Fruit fly (Drosophila melanogaster): ENCODE data around the gene CG1537.

The CG1537 gene

DNA sequence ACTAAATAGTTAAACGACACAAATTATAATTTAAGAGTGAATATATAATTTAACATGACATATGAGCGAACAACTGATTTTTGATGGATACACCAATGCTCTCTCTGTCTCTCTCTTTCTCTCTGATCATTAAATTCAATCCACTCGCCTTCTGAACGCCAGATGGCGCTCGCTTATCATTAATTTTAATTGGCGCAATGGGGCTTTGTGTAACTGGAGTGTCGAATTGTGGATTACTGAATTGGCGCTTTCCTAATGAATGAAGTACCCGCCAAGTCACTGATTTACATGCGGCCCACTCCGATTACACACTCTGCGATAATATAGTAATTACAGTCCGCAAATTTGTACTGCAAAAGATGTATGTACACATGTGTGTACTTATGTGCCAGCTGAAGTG lies 18.9 kb upstream of the CG1537 start:
- peak; percentile 19 for TF ChIP-seq CG10979 (tag; optimal IDR thresholded peaks at IDR 0.05)
- TF ChIP-seq zen (tag; optimal IDR thresholded peaks at IDR 0.05) = peak; percentile 3
- no peak for TF ChIP-seq hkb (optimal IDR thresholded peaks at IDR 0.05)
- TF ChIP-seq hkb (GFP tag; IDR thresholded peaks at IDR 0.05) = no peak
- no peak for TF ChIP-seq CG32532 (GFP tag; IDR thresholded peaks at IDR 0.05)
- no peak for TF ChIP-seq corto (GFP tag; optimal IDR thresholded peaks at IDR 0.05)
- no peak for TF ChIP-seq ftz-f1 (GFP tag; optimal IDR thresholded peaks at IDR 0.05)
- no peak for TF ChIP-seq Vsx1 (GFP tag; optimal IDR thresholded peaks at IDR 0.05)
- peak; percentile 89 for TF ChIP-seq CG14965 (GFP tag; optimal IDR thresholded peaks at IDR 0.05; ENCODE audit: borderline replicate concordance)
- TF ChIP-seq CG11696 (GFP tag; IDR thresholded peaks at IDR 0.05) = no peak
- no peak for TF ChIP-seq ase (GFP tag; IDR thresholded peaks at IDR 0.05)
- no peak for TF ChIP-seq CG31388 (GFP tag; optimal IDR thresholded peaks at IDR 0.05)
- TF ChIP-seq Ssrp (tag; optimal IDR thresholded peaks at IDR 0.05) = no peak
- TF ChIP-seq CTCF (GFP tag; optimal IDR thresholded peaks at IDR 0.05) = peak; percentile 88
- TF ChIP-seq zen2 (GFP tag; IDR thresholded peaks at IDR 0.05; ENCODE audit: partially characterized antibody) = no peak
- TF ChIP-seq CG5953 (GFP tag; IDR thresholded peaks at IDR 0.05) = no peak
- no peak for TF ChIP-seq lab (GFP tag; optimal IDR thresholded peaks at IDR 0.05)
- TF ChIP-seq CG7745 (tag; optimal IDR thresholded peaks at IDR 0.05) = no peak
- TF ChIP-seq Abd-B (GFP tag; optimal IDR thresholded peaks at IDR 0.05) = peak; percentile 1
- TF ChIP-seq Trl (optimal IDR thresholded peaks at IDR 0.05) = peak; percentile 2 to 8
- TF ChIP-seq Trl (GFP tag; optimal IDR thresholded peaks at IDR 0.05) = no peak
- TF ChIP-seq stwl (tag; optimal IDR thresholded peaks at IDR 0.05) = peak; percentile 16
- TF ChIP-seq CG7372 (GFP tag; IDR thresholded peaks at IDR 0.05) = no peak
- TF ChIP-seq CG31224 (GFP tag; IDR thresholded peaks at IDR 0.05) = no peak

DNA sequence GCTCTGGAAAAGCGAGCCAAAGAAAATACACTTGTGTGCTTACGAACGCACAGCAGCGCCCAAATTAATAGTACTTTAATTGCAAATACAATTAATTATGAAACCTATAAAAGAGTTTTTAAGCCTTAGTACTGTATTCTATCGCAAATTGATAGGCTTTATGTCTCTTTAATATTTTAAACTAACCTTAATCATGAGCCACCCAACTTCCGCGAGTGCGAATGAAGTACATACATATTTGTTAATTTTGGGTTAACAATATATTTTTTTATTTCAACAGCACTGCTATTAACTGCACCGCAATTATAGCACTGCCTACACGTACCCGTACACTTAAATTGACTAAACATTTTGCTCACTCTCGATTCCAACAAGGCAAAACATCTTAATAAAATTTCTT lies 18.3 kb upstream of the CG1537 start:
- TF ChIP-seq CG11695 (GFP tag; IDR thresholded peaks at IDR 0.05) = peak; percentile 69; the same call in 1 of the 3 replicates
- TF ChIP-seq Antp (GFP tag; optimal IDR thresholded peaks at IDR 0.05) = no peak
- TF ChIP-seq HLHmδ (GFP tag; optimal IDR thresholded peaks at IDR 0.05) = no peak
- TF ChIP-seq CG34376 (GFP tag; optimal IDR thresholded peaks at IDR 0.05) = no peak
- TF ChIP-seq CG15011 (GFP tag; optimal IDR thresholded peaks at IDR 0.05) = peak; percentile 7
- no peak for TF ChIP-seq trh (GFP tag; optimal IDR thresholded peaks at IDR 0.05)
- no peak for TF ChIP-seq cad (GFP tag; optimal IDR thresholded peaks at IDR 0.05)
- TF ChIP-seq CG4328 (GFP tag; optimal IDR thresholded peaks at IDR 0.05) = no peak
- no peak for TF ChIP-seq CG2678 (tag; optimal IDR thresholded peaks at IDR 0.05)
- TF ChIP-seq Gug (GFP tag; IDR thresholded peaks at IDR 0.05) = 0 out of 4 replicates have a peak, but pooled peaks have one; percentile 10
- peak; percentile 43; the same call in 1 of the 2 replicates for TF ChIP-seq CG7372 (GFP tag; IDR thresholded peaks at IDR 0.05)
- peak; percentile 26 for TF ChIP-seq Hsf (GFP tag; optimal IDR thresholded peaks at IDR 0.05)
- TF ChIP-seq NfI (GFP tag; optimal IDR thresholded peaks at IDR 0.05) = peak; percentile 49
- TF ChIP-seq Dbx (GFP tag; IDR thresholded peaks at IDR 0.05) = no peak
- peak; percentile 41 for TF ChIP-seq Xbp1 (GFP tag; optimal IDR thresholded peaks at IDR 0.05)
- TF ChIP-seq Fer3 (tag; optimal IDR thresholded peaks at IDR 0.05) = peak; percentile 58
- 0 out of 2 replicates have a peak, but pooled peaks have one; percentile 14 for TF ChIP-seq klu (GFP tag; IDR thresholded peaks at IDR 0.05)
- TF ChIP-seq CG10462 (GFP tag; optimal IDR thresholded peaks at IDR 0.05) = no peak
- no peak for TF ChIP-seq crol (GFP tag; IDR thresholded peaks at IDR 0.05)
- peak; percentile 20 for TF ChIP-seq zen (tag; optimal IDR thresholded peaks at IDR 0.05)
- TF ChIP-seq Optix (GFP tag; IDR thresholded peaks at IDR 0.05) = no peak
- peak; percentile 13 for TF ChIP-seq pho (GFP tag; optimal IDR thresholded peaks at IDR 0.05)
- peak; percentile 55; the same call in 1 of the 2 replicates for TF ChIP-seq lmd (GFP tag; IDR thresholded peaks at IDR 0.05)
- TF ChIP-seq Oli (tag; optimal IDR thresholded peaks at IDR 0.05) = peak; percentile 57
- no peak for TF ChIP-seq aop (GFP tag; IDR thresholded peaks at IDR 0.05)
- no peak for TF ChIP-seq CG15601 (tag; optimal IDR thresholded peaks at IDR 0.05)
- no peak for TF ChIP-seq vfl (GFP tag; optimal IDR thresholded peaks at IDR 0.05)
- peak; percentile 4 for TF ChIP-seq CG1529 (GFP tag; optimal IDR thresholded peaks at IDR 0.05)
- TF ChIP-seq Myb (GFP tag; optimal IDR thresholded peaks at IDR 0.05) = no peak
- TF ChIP-seq usp (GFP tag; optimal IDR thresholded peaks at IDR 0.05) = no peak
- TF ChIP-seq CG14014 (GFP tag; IDR thresholded peaks at IDR 0.05) = peak; percentile 10; the same call in 1 of the 2 replicates
